Worm (Caenorhabditis elegans): Measurements from ENCODE around the gene nhr-78.

DNA sequence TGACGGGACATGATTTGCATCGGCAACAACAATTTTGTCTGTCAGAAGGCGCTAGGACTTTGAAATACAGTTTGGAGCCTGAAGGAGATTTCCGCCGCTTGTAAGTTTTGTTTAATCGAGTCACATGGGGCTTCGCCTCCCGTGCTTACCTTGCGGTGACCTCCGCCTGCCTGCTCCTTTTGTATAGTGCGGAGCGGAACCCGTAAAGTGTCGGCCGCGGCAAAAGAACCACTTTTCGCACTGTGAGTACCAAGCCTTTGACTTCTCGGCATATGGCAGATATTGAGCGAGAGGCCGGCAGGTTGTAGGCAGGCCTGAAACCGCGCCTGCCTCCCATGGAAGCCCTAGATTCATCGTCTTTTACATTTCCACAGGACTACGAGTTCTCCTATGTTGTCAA lies 11.7 kb downstream of the nhr-78 start:
- TF ChIP-seq flt-1 (GFP tag; IDR thresholded peaks at IDR 0.05), result no peak
- no peak for TF ChIP-seq sea-1 (GFP tag; conservative IDR thresholded peaks at IDR 0.05)
